Fruit fly (Drosophila melanogaster): ENCODE data around the gene CG9427.

dm6 chr3R:9644620-9645019 is 17.9 kb upstream of the CG9427 start:
- TF ChIP-seq E2f1 (GFP tag; IDR thresholded peaks at IDR 0.05): no peak
- no peak for TF ChIP-seq gce (GFP tag; IDR thresholded peaks at IDR 0.05)
- TF ChIP-seq Jarid2 (GFP tag; optimal IDR thresholded peaks at IDR 0.05): no peak
- TF ChIP-seq prd (optimal IDR thresholded peaks at IDR 0.05): no peak
- TF ChIP-seq prd (GFP tag; IDR thresholded peaks at IDR 0.05): no peak
- no peak for TF ChIP-seq pros (GFP tag; optimal IDR thresholded peaks at IDR 0.05)

Measured in whole organism, embryonic.